Worm (Caenorhabditis elegans) whole organism, L4 larva: ENCODE measurements around the gene pals-29.

Experiments used
- F10B5.3 ChIP-seq: sonication (generic microtip); optimal IDR thresholded peaks from 2 replicates; lab custom pipeline; 2016; ENCODE audit warnings: mild to moderate bottlenecking, missing genetic modification characterization, missing compliant biosample characterization
- T20F7.1 ChIP-seq: fragments of 200-800 bp; sonication (Bioruptor generic); optimal IDR thresholded peaks from 2 replicates; lab custom pipeline; 2018; ENCODE audit warnings: mild to moderate bottlenecking, missing genetic modification characterization, missing compliant biosample characterization
- aha-1 ChIP-seq: fragments of 150-350 bp; peaks from one replicate; lab custom pipeline; 2014; ENCODE audit warnings: missing biosample characterization, missing genetic modification characterization
- ceh-62 ChIP-seq: sonication (generic microtip); optimal IDR thresholded peaks from 2 replicates; lab custom pipeline; 2017; ENCODE audit warnings: missing biosample characterization, missing genetic modification characterization
- daf-12 ChIP-seq: fragments of 150-350 bp; optimal IDR thresholded peaks from 2 replicates; lab custom pipeline; 2014; ENCODE audit warnings: missing biosample characterization, missing genetic modification reagents, missing genetic modification characterization
- daf-16 ChIP-seq, 3 experiments: sonication (generic microtip); optimal IDR thresholded peaks; 2 replicates each; lab custom pipeline; 2016 to 2017; ENCODE audit warnings: missing genetic modification characterization in 3 of 3, missing genetic modification reagents in 3 of 3, mild to moderate bottlenecking in 2 of 3, missing compliant biosample characterization in 2 of 3, missing biosample characterization in 1 of 3, moderate library complexity in 1 of 3
- dmd-9 ChIP-seq: fragments of 200-800 bp; sonication (Bioruptor generic); IDR thresholded peaks from 2 replicates; pipeline ENCODE4 v1.3.6; 2022; ENCODE audit warnings: missing genetic modification reagents, missing genetic modification characterization, missing compliant biosample characterization
- egl-27 ChIP-seq: sonication (generic microtip); optimal IDR thresholded peaks from 3 replicates; lab custom pipeline; 2017; ENCODE audit warnings: missing biosample characterization, missing genetic modification reagents, missing genetic modification characterization
- egl-43 ChIP-seq: fragments of 200-800 bp; sonication (Bioruptor generic); IDR thresholded peaks from 2 replicates; pipeline ENCODE4 v1.3.6; 2022; ENCODE audit warnings: missing genetic modification reagents, missing genetic modification characterization, missing compliant biosample characterization
- lim-7 ChIP-seq: fragments of 200-800 bp; sonication (Bioruptor generic); IDR thresholded peaks from 2 replicates; pipeline ENCODE4 v1.3.6; 2022; ENCODE audit warnings: missing genetic modification characterization, missing compliant biosample characterization
- lin-1 ChIP-seq: fragments of 200-800 bp; sonication (Bioruptor generic); IDR thresholded peaks from 2 replicates; pipeline ENCODE4 v1.3.6; 2022; ENCODE audit warnings: missing genetic modification reagents, missing genetic modification characterization, missing compliant biosample characterization
- lin-38 ChIP-seq: fragments of 200-800 bp; sonication (Bioruptor generic); IDR thresholded peaks from 2 replicates; pipeline ENCODE4 v1.3.6; 2022; ENCODE audit warnings: missing genetic modification reagents, missing genetic modification characterization, missing compliant biosample characterization
- mdt-29 ChIP-seq: fragments of 200-800 bp; sonication (Bioruptor generic); IDR thresholded peaks from 2 replicates; pipeline ENCODE4 v1.3.6; 2022; ENCODE audit warnings: missing genetic modification reagents, missing genetic modification characterization, missing compliant biosample characterization
- mxl-2 ChIP-seq: fragments of 200-800 bp; sonication (Bioruptor generic); conservative IDR thresholded peaks from 2 replicates; pipeline ENCODE4 v1.3.6; 2022; ENCODE audit warnings: missing genetic modification reagents, missing genetic modification characterization, missing compliant biosample characterization
- nhr-111 ChIP-seq: fragments of 200-800 bp; sonication (Bioruptor generic); optimal IDR thresholded peaks from 2 replicates; lab custom pipeline; 2018; ENCODE audit warnings: mild to moderate bottlenecking, missing genetic modification characterization, missing compliant biosample characterization
- pqm-1 ChIP-seq: sonication (generic microtip); optimal IDR thresholded peaks from 2 replicates; lab custom pipeline; 2017; ENCODE audit warnings: missing biosample characterization, missing genetic modification characterization
- rbr-2 ChIP-seq: sonication (generic microtip); optimal IDR thresholded peaks from 2 replicates; lab custom pipeline; 2016; ENCODE audit warnings: missing genotype, missing genetic modification characterization, missing compliant biosample characterization
- saeg-2 ChIP-seq: fragments of 200-800 bp; sonication (Bioruptor generic); IDR thresholded peaks from 2 replicates; pipeline ENCODE4 v1.3.6; 2022; ENCODE audit warnings: missing genetic modification reagents, missing genetic modification characterization, missing compliant biosample characterization
- set-16 ChIP-seq: fragments of 200-800 bp; sonication (Bioruptor generic); IDR thresholded peaks from 2 replicates; pipeline ENCODE4 v1.3.6; 2022; ENCODE audit warnings: missing genetic modification reagents, missing genetic modification characterization, missing compliant biosample characterization
- snpc-1.2 ChIP-seq: fragments of 200-800 bp; sonication (Bioruptor generic); IDR thresholded peaks from 2 replicates; pipeline ENCODE4 v1.3.6; 2022; ENCODE audit warnings: missing genetic modification reagents, missing genetic modification characterization, missing compliant biosample characterization
- spr-1 ChIP-seq: sonication (generic microtip); optimal IDR thresholded peaks from 2 replicates; lab custom pipeline; 2016; ENCODE audit warnings: mild to moderate bottlenecking, missing genetic modification characterization, missing compliant biosample characterization
- unc-62 ChIP-seq, 3 experiments: fragments of 150-350 bp in 1 of 3; sonication (generic microtip); optimal IDR thresholded peaks in 2 of 3; peaks in 1 of 3; 1 replicate in 1 of 3; 2 replicates in 2 of 3; lab custom pipeline; 2014 to 2017; ENCODE audit warnings: missing biosample characterization in 3 of 3, missing genetic modification characterization in 3 of 3, missing genetic modification reagents in 3 of 3, missing genotype in 1 of 3
- zip-11 ChIP-seq: fragments of 200-800 bp; sonication (Bioruptor generic); IDR thresholded peaks from 2 replicates; pipeline ENCODE4 v1.3.6; 2022; ENCODE audit warnings: missing genetic modification characterization, missing compliant biosample characterization
- zip-2 ChIP-seq: fragments of 150-350 bp; optimal IDR thresholded peaks from 2 replicates; lab custom pipeline; 2014; ENCODE audit warnings: missing biosample characterization, missing genetic modification characterization

pals-29 gene

ce11 chrIV:14506995-14507394, 35.4 kb downstream of the pals-29 start:
- TF ChIP-seq zip-11 (GFP tag; lab: Robert Waterston, UW) = no peak
- TF ChIP-seq unc-62 (GFP tag; optimal IDR thresholded peaks at IDR 0.05 in 1 of 2; lab: Kevin White, UChicago) = peak in 1 of 2 experiments; percentile 90
- no peak for TF ChIP-seq unc-62 (tag; optimal IDR thresholded peaks at IDR 0.05; lab: Kevin White, UChicago)
- TF ChIP-seq aha-1 (tag; lab: Kevin White, UChicago) = peak; percentile 35

ce11 chrIV:14506042-14506441, 36.4 kb downstream of the pals-29 start:
- TF ChIP-seq daf-16 (GFP tag; optimal IDR thresholded peaks at IDR 0.05; lab: Kevin White, UChicago) = peak in 1 of 2 experiments; percentile 40
- TF ChIP-seq daf-16 (tag; optimal IDR thresholded peaks at IDR 0.05; lab: Kevin White, UChicago) = no peak
- TF ChIP-seq egl-27 (tag; lab: Kevin White, UChicago) = no peak
- TF ChIP-seq snpc-1.2 = peak; percentile 55; the same call in 1 of the 2 replicates

ce11 chrIV:14505066-14505465, 37.4 kb downstream of the pals-29 start, which contains the start of gene tag-273:
TSS of gene tag-273 (minus strand) at chrIV:14505166.
- TF ChIP-seq saeg-2 (GFP tag; lab: Robert Waterston, UW) (no peak), spr-1 (tag; lab: Kevin White, UChicago) (no peak), mxl-2 (GFP tag; lab: Robert Waterston, UW) (no peak), lin-38 (GFP tag; lab: Robert Waterston, UW) (no peak), nhr-111 (GFP tag; lab: Kevin White, UChicago) (no peak), lim-7 (no peak)

- no peak for TF ChIP-seq zip-2 (tag; lab: Kevin White, UChicago)
- no peak for TF ChIP-seq dmd-9 (GFP tag; lab: Robert Waterston, UW)
- peak; percentile 41 for TF ChIP-seq F10B5.3 (tag; lab: Kevin White, UChicago)
- peak; percentile 19 for TF ChIP-seq rbr-2 (tag; lab: Kevin White, UChicago)
- no peak for TF ChIP-seq daf-12 (tag; lab: Kevin White, UChicago)
- no peak for TF ChIP-seq spr-1 (tag; lab: Kevin White, UChicago)
- TF ChIP-seq set-16 = peak; percentile 61
Observed at ce11 chrIV:14496494-14496893, 45.9 kb downstream of the pals-29 start.

DNA sequence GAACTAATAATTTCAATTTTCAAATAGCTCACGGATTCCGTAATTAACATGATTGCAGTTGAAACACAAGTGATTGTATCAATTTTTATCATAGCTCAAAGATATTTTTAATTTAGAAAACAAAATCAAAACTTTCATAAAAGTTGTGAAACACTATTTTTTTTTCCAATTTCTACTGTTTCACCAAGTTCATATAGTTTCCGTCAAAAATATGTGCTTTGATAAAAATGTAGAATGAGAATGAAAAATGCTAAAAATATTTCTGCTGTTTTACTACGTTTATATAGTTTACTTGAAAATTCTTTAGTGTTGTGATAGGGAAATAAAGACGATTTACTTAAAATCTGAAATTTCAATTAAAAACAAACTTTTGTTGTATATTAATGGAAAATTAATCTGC, 46.9 kb downstream of the pals-29 start:
- peak; percentile 74 for TF ChIP-seq snpc-1.2
- TF ChIP-seq unc-62 (GFP tag; optimal IDR thresholded peaks at IDR 0.05 in 1 of 2; lab: Kevin White, UChicago) = peak in 1 of 2 experiments; percentile 49
- no peak for TF ChIP-seq unc-62 (tag; optimal IDR thresholded peaks at IDR 0.05; lab: Kevin White, UChicago)
- TF ChIP-seq spr-1 (tag; lab: Kevin White, UChicago) = no peak

DNA sequence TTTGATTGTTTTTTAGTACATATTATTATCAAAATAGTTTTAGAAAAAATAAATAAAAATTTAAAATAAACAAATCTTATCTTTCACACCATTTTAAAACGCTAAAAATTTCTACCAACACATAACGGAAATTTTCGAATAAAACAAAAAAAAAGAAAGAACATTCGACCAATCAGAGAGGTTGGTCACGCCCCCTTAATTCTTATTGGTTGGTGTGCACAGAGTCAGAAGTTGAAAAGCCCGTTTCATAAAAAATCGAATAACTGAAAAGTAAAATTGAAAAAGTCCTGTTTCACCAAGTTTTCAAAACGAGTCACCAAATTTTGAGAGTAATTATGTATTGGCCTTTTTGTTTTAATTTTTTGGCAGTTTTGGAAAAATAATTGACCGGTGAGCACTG, 51.3 kb downstream of the pals-29 start:
- TF ChIP-seq lin-1 (GFP tag; lab: Robert Waterston, UW) (no peak), T20F7.1 (GFP tag; lab: Kevin White, UChicago) (no peak), egl-43 (GFP tag; lab: Robert Waterston, UW) (no peak), mdt-29 (no peak), pqm-1 (no peak), dmd-9 (GFP tag; lab: Robert Waterston, UW) (no peak), ceh-62 (no peak)
